Fruit fly (Drosophila melanogaster) whole organism, embryonic: Measurements from ENCODE around the gene Map205.

Source experiments
- B-H2 ChIP-seq: fragments of 200-800 bp; sonication (Bioruptor generic); optimal IDR thresholded peaks from 2 replicates; lab custom pipeline; 2018; ENCODE audit warnings: missing biosample characterization, mild to moderate bottlenecking, missing genetic modification characterization
- BEAF-32 ChIP-seq: fragments of 200-800 bp; sonication (Bioruptor generic); optimal IDR thresholded peaks from 3 replicates; lab custom pipeline; 2017; ENCODE audit warnings: missing biosample characterization, missing genetic modification characterization, mild to moderate bottlenecking, moderate library complexity, missing genetic modification reagents
- Bgb ChIP-seq: fragments of 200-800 bp; sonication (Bioruptor generic); IDR thresholded peaks from 2 replicates; pipeline ENCODE4 v1.3.6; 2022; ENCODE audit warnings: missing biosample characterization, missing genetic modification characterization; ENCODE audit not compliant: partially characterized antibody
- CG11247 ChIP-seq: fragments of 200-800 bp; sonication (Bioruptor generic); IDR thresholded peaks from 2 replicates; pipeline ENCODE4 v1.3.6; 2022; ENCODE audit warnings: missing biosample characterization, missing genetic modification characterization
- CG11398 ChIP-seq: fragments of 200-800 bp; sonication (Bioruptor generic); optimal IDR thresholded peaks from 2 replicates; lab custom pipeline; 2016; ENCODE audit warnings: missing biosample characterization, missing genetic modification characterization
- CG17385 ChIP-seq: fragments of 200-800 bp; sonication (Bioruptor generic); optimal IDR thresholded peaks from 3 replicates; lab custom pipeline; 2018; ENCODE audit warnings: missing biosample characterization, mild to moderate bottlenecking, missing genetic modification characterization
- CG33213 ChIP-seq: fragments of 200-800 bp; sonication (Bioruptor generic); optimal IDR thresholded peaks from 3 replicates; lab custom pipeline; 2016; ENCODE audit warnings: missing biosample characterization, missing genetic modification characterization
- CG6854 ChIP-seq: fragments of 200-800 bp; sonication (Bioruptor generic); optimal IDR thresholded peaks from 3 replicates; lab custom pipeline; 2017; ENCODE audit warnings: missing biosample characterization, mild to moderate bottlenecking, missing genetic modification characterization
- CG9797 ChIP-seq: fragments of 200-800 bp; sonication (Bioruptor generic); optimal IDR thresholded peaks from 3 replicates; lab custom pipeline; 2018; ENCODE audit warnings: missing biosample characterization, mild to moderate bottlenecking, missing genetic modification characterization
- Usf ChIP-seq: fragments of 200-800 bp; sonication (Bioruptor generic); optimal IDR thresholded peaks from 2 replicates; lab custom pipeline; 2017; ENCODE audit warnings: missing genotype, missing biosample characterization, missing genetic modification characterization
- cg ChIP-seq: fragments of 200-800 bp; sonication (Bioruptor generic); optimal IDR thresholded peaks from 3 replicates; lab custom pipeline; 2019; ENCODE audit warnings: missing biosample characterization, mild to moderate bottlenecking, missing genetic modification characterization, moderate library complexity
- eve ChIP-seq, 2 experiments: fragments of >200 bp; optimal IDR thresholded peaks; 2 replicates each; lab custom pipeline; 2017; ENCODE audit warnings: missing biosample characterization in 2 of 2, missing genetic modification characterization in 2 of 2
- inv ChIP-seq: fragments of 200-800 bp; sonication (Bioruptor generic); IDR thresholded peaks from 2 replicates; pipeline ENCODE4 v1.3.6; 2022; ENCODE audit warnings: missing biosample characterization, missing genetic modification characterization; ENCODE audit not compliant: partially characterized antibody
- lov ChIP-seq, 2 experiments: fragments of 200-800 bp in 1 of 2; fragments of >200 bp in 1 of 2; sonication (Bioruptor generic) in 1 of 2; IDR thresholded peaks in 1 of 2; optimal IDR thresholded peaks in 1 of 2; 2 replicates in 1 of 2; 3 replicates in 1 of 2; pipeline versions ENCODE4 v1.3.6 to Lab custom; 2017 to 2022; ENCODE audit warnings: missing biosample characterization in 1 of 2, missing genetic modification characterization in 1 of 2
- nau ChIP-seq: fragments of 200-800 bp; sonication (Bioruptor generic); optimal IDR thresholded peaks from 3 replicates; lab custom pipeline; 2017; ENCODE audit warnings: missing biosample characterization, mild to moderate bottlenecking, missing genetic modification characterization, missing genetic modification reagents
- pita ChIP-seq: fragments of 200-800 bp; sonication (Bioruptor generic); optimal IDR thresholded peaks from 2 replicates; lab custom pipeline; 2017; ENCODE audit warnings: missing biosample characterization, mild to moderate bottlenecking, missing genetic modification characterization
- stwl ChIP-seq: fragments of 200-800 bp; sonication (Bioruptor generic); optimal IDR thresholded peaks from 3 replicates; lab custom pipeline; 2018; ENCODE audit warnings: missing biosample characterization, mild to moderate bottlenecking, missing genetic modification characterization, moderate library complexity
- ttk ChIP-seq: fragments of 200-800 bp; sonication (Bioruptor generic); IDR thresholded peaks from 2 replicates; pipeline ENCODE4 v2.1.2; 2022; ENCODE audit warnings: missing biosample characterization, missing genetic modification characterization
- unc-4 ChIP-seq: fragments of 200-800 bp; sonication (Bioruptor generic); IDR thresholded peaks from 2 replicates; pipeline ENCODE4 v1.3.6; 2022; ENCODE audit warnings: missing biosample characterization, missing genetic modification characterization; ENCODE audit not compliant: partially characterized antibody
- zfh2 ChIP-seq: fragments of 200-800 bp; sonication (Bioruptor generic); optimal IDR thresholded peaks from 2 replicates; lab custom pipeline; 2016; ENCODE audit warnings: missing biosample characterization, missing genetic modification characterization

The Map205 gene

dm6 chr3R:32015400-32016215, 52.6 kb downstream of the Map205 start, which contains the start of gene heph (continued):
- TF ChIP-seq CG33213 (no peak), Usf (GFP tag; lab: Kevin White, UChicago) (no peak), inv (GFP tag; lab: Robert Waterston, UW) (no peak), CG11398 (GFP tag; lab: Kevin White, UChicago) (no peak), zfh2 (GFP tag; lab: Kevin White, UChicago) (no peak), Bgb (GFP tag; lab: Robert Waterston, UW) (no peak), CG11247 (GFP tag; lab: Robert Waterston, UW) (no peak), cg (GFP tag; lab: Kevin White, UChicago) (no peak), ttk (no peak), unc-4 (no peak), CG17385 (GFP tag; lab: Kevin White, UChicago) (peak; percentile 34), eve (GFP tag; optimal IDR thresholded peaks at IDR 0.05; lab: Kevin White, UChicago) (peak in 1 of 2 experiments; percentile 67), CG6854 (GFP tag; lab: Kevin White, UChicago) (no peak), nau (no peak), BEAF-32 (GFP tag; lab: Kevin White, UChicago) (no peak)

- TF ChIP-seq B-H2 (GFP tag; lab: Kevin White, UChicago) (no peak), pita (GFP tag; lab: Kevin White, UChicago) (peak; percentile 39), stwl (tag; lab: Kevin White, UChicago) (peak; percentile 46), CG9797 (no peak), lov (optimal IDR thresholded peaks at IDR 0.05; lab: Kevin White, UChicago) (no peak), lov (GFP tag; IDR thresholded peaks at IDR 0.05; lab: Robert Waterston, UW) (no peak)
These were observed 61.9 kb downstream of the Map205 start for dm6 chr3R:32006330-32006729.
